Worm (Caenorhabditis elegans): ENCODE measurements around the gene ceh-60.

ceh-60 gene

DNA sequence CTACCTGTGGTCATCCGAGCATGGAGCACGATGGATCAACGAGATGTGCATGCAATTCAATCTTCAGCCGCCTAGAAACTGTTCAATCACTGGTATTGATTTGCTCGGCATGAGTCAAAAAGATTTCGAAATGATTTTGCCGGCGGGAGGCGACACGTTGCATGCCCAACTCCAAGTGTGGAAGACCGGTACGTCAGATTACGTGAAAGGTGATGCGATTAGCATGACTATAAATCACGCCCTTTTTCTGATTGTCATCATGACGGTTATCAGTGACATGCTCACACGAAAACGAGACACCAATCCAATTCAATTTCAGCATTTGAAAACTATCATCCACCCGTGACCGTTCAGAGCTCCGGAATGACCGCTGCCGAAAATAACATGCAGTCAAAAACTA is 9.3 kb downstream of the ceh-60 start (continued):
- TF ChIP-seq T20F7.1 (GFP tag; optimal IDR thresholded peaks at IDR 0.05) (no peak), lin-38 (GFP tag; IDR thresholded peaks at IDR 0.05) (no peak), dve-1 (tag; optimal IDR thresholded peaks at IDR 0.05; ENCODE audit: insufficient read depth) (peak; percentile 49), daf-16 (GFP tag; optimal IDR thresholded peaks at IDR 0.05) (no peak), daf-16 (tag; optimal IDR thresholded peaks at IDR 0.05) (peak; percentile 34), daf-19 (GFP tag; conservative IDR thresholded peaks at IDR 0.05) (no peak), ces-1 (GFP tag; optimal IDR thresholded peaks at IDR 0.05) (no peak), tag-97 (GFP tag; IDR thresholded peaks at IDR 0.05) (no peak), ctbp-1 (GFP tag; IDR thresholded peaks at IDR 0.05) (no peak), ceh-28 (tag; optimal IDR thresholded peaks at IDR 0.05) (no peak), cey-2 (tag; optimal IDR thresholded peaks at IDR 0.05; ENCODE audit: borderline replicate concordance, insufficient read depth) (no peak), F26F4.8 (GFP tag; conservative IDR thresholded peaks at IDR 0.05) (no peak), arid-1 (GFP tag; conservative IDR thresholded peaks at IDR 0.05) (no peak), D1046.2 (GFP tag; IDR thresholded peaks at IDR 0.05) (no peak), zip-2 (tag; optimal IDR thresholded peaks at IDR 0.05) (no peak), snpc-4 (tag; optimal IDR thresholded peaks at IDR 0.05) (no peak), mep-1 (tag; optimal IDR thresholded peaks at IDR 0.05) (no peak), attf-4 (tag; optimal IDR thresholded peaks at IDR 0.05) (no peak), jun-1 (tag; optimal IDR thresholded peaks at IDR 0.05) (no peak), ztf-11 (tag; optimal IDR thresholded peaks at IDR 0.05) (no peak), nhr-237 (tag; optimal IDR thresholded peaks at IDR 0.05) (no peak), lim-7 (GFP tag; IDR thresholded peaks at IDR 0.05) (no peak), zag-1 (tag; optimal IDR thresholded peaks at IDR 0.05) (no peak), php-3 (GFP tag; IDR thresholded peaks at IDR 0.05) (peak; percentile 78), fkh-10 (GFP tag; optimal IDR thresholded peaks at IDR 0.05) (no peak), zip-11 (GFP tag; IDR thresholded peaks at IDR 0.05) (no peak), Y105C5A.15 (GFP tag; IDR thresholded peaks at IDR 0.05) (no peak), fos-1 (tag; optimal IDR thresholded peaks at IDR 0.05) (no peak), unc-62 (GFP tag; optimal IDR thresholded peaks at IDR 0.05 in 1 of 2) (peak in 1 of 2 experiments; percentile 63), unc-62 (tag; optimal IDR thresholded peaks at IDR 0.05) (no peak), R02D3.7 (tag; optimal IDR thresholded peaks at IDR 0.05) (no peak), gei-8 (GFP tag; optimal IDR thresholded peaks at IDR 0.05) (no peak), nhr-111 (GFP tag; optimal IDR thresholded peaks at IDR 0.05) (no peak), hlh-30 (tag; optimal IDR thresholded peaks at IDR 0.05; ENCODE audit: insufficient read depth) (peak; percentile 25), spr-1 (tag; optimal IDR thresholded peaks at IDR 0.05) (no peak)

DNA sequence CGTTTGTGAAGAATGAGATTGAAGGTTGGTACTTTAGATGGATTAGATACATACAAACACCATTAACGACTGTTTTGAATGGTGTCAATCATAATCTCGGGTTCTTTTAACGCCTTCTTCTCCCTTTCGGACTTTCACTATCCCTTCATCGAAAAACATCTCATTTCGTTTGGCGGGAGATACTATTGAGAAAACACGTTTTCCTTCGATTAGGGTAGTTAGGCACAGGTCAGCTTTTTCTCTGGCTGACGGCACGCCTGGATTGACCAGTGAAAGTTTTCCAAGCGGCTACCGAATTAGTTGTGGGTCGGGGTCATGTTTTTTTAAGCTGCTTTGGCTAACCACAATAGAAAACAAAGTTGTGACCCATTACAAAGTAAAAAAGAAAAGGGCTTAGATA is 10.0 kb downstream of the ceh-60 start:
- TF ChIP-seq T26A8.4 (GFP tag; IDR thresholded peaks at IDR 0.05) (no peak), lin-39 (tag; optimal IDR thresholded peaks at IDR 0.05) (no peak), ceh-28 (tag; optimal IDR thresholded peaks at IDR 0.05) (no peak), T20F7.1 (GFP tag; optimal IDR thresholded peaks at IDR 0.05) (no peak), daf-8 (GFP tag; IDR thresholded peaks at IDR 0.05) (no peak), unc-62 (GFP tag; optimal IDR thresholded peaks at IDR 0.05 in 1 of 2) (peak in 1 of 2 experiments; percentile 27), unc-62 (tag; optimal IDR thresholded peaks at IDR 0.05) (no peak), hmg-1.1 (GFP tag; IDR thresholded peaks at IDR 0.05) (no peak)

DNA sequence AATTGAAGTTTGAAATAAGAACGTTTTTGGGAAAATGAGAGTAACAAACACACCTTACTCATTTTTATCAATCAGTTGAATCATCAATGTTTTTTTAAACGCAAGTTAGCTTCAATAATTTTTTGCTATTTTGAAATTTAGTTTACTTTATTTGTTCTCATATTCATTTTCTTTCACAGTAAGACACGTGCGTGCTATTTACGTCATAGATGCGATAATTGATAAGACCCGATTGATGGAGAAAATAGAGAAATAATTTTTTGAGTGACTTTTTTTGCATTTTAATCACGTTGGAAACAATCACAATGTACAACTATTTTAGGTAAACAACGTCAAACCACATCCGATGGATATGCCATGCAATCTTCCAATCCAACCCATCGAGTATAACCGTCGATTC is 10.5 kb downstream of the ceh-60 start:
- TF ChIP-seq nhr-77 (tag; optimal IDR thresholded peaks at IDR 0.05), result peak; percentile 67
- no peak for TF ChIP-seq nhr-25 (tag; optimal IDR thresholded peaks at IDR 0.05; ENCODE audit: borderline replicate concordance, insufficient read depth)
- TF ChIP-seq dve-1 (tag; optimal IDR thresholded peaks at IDR 0.05; ENCODE audit: insufficient read depth), result peak; percentile 68
- 0 out of 2 replicates have a peak, but pooled peaks have one; percentile 21 for TF ChIP-seq php-3 (GFP tag; IDR thresholded peaks at IDR 0.05)
- no peak for TF ChIP-seq lir-3 (tag; optimal IDR thresholded peaks at IDR 0.05)
- no peak for TF ChIP-seq daf-16 (GFP tag; optimal IDR thresholded peaks at IDR 0.05)
- peak; percentile 81 for TF ChIP-seq daf-16 (tag; optimal IDR thresholded peaks at IDR 0.05)
- peak; percentile 49 for TF ChIP-seq T20F7.1 (GFP tag; optimal IDR thresholded peaks at IDR 0.05)
- peak; percentile 6 for TF ChIP-seq nhr-28 (tag; optimal IDR thresholded peaks at IDR 0.05)
- TF ChIP-seq mdl-1 (tag; optimal IDR thresholded peaks at IDR 0.05), result peak in 1 of 2 experiments; percentile 26
- peak; percentile 47 for TF ChIP-seq hlh-30 (tag; optimal IDR thresholded peaks at IDR 0.05; ENCODE audit: insufficient read depth)
